Fruit fly (Drosophila melanogaster): ENCODE results near the gene CG9399.

The CG9399 gene

dm6 chr3R:9534125-9534496 is 39.9 kb downstream of the CG9399 start (continued):
- TF ChIP-seq sd (tag; optimal IDR thresholded peaks at IDR 0.05) (peak; percentile 38), CG11504 (tag; optimal IDR thresholded peaks at IDR 0.05) (peak; percentile 96), CG12659 (GFP tag; optimal IDR thresholded peaks at IDR 0.05) (peak; percentile 89), Hand (GFP tag; optimal IDR thresholded peaks at IDR 0.05) (peak; percentile 71), CG14710 (tag; optimal IDR thresholded peaks at IDR 0.05) (peak; percentile 92), CG15011 (GFP tag; optimal IDR thresholded peaks at IDR 0.05) (peak; percentile 79), CG18011 (GFP tag; optimal IDR thresholded peaks at IDR 0.05) (peak; percentile 49), MESR4 (GFP tag; optimal IDR thresholded peaks at IDR 0.05) (peak; percentile 16), CG14014 (GFP tag; IDR thresholded peaks at IDR 0.05) (peak; percentile 90), CG11247 (GFP tag; IDR thresholded peaks at IDR 0.05) (peak; percentile 81), sisA (GFP tag; IDR thresholded peaks at IDR 0.05) (peak; percentile 92), tap (tag; optimal IDR thresholded peaks at IDR 0.05) (peak; percentile 94), bab2 (GFP tag; optimal IDR thresholded peaks at IDR 0.05) (peak; percentile 95), MBD-R2 (GFP tag; IDR thresholded peaks at IDR 0.05) (peak; percentile 62; the same call in 1 of the 2 replicates), chn (GFP tag; optimal IDR thresholded peaks at IDR 0.05) (peak; percentile 88), CG12942 (GFP tag; optimal IDR thresholded peaks at IDR 0.05) (peak; percentile 90), sens (GFP tag) (peak; percentile 99), CG4617 (GFP tag; optimal IDR thresholded peaks at IDR 0.05; ENCODE audit: borderline replicate concordance) (peak; percentile 55), zen (tag; optimal IDR thresholded peaks at IDR 0.05) (peak; percentile 82), HmgZ (tag; optimal IDR thresholded peaks at IDR 0.05) (peak; percentile 89), Antp (GFP tag; optimal IDR thresholded peaks at IDR 0.05) (peak; percentile 86), btn (GFP tag; optimal IDR thresholded peaks at IDR 0.05) (peak; percentile 87), Dip2 (GFP tag; IDR thresholded peaks at IDR 0.05) (no peak; the same call in 1 of the 2 replicates), kah (GFP tag; optimal IDR thresholded peaks at IDR 0.05) (peak; percentile 88), phol (tag; optimal IDR thresholded peaks at IDR 0.05) (peak; percentile 95), chm (GFP tag; IDR thresholded peaks at IDR 0.05) (peak; percentile 87), org-1 (GFP tag; optimal IDR thresholded peaks at IDR 0.05) (peak; percentile 84), CG12299 (tag; optimal IDR thresholded peaks at IDR 0.05) (peak; percentile 92), chif (GFP tag; optimal IDR thresholded peaks at IDR 0.05) (peak; percentile 91 to 95), CG17186 (GFP tag; optimal IDR thresholded peaks at IDR 0.05) (peak; percentile 73), hbn (GFP tag; IDR thresholded peaks at IDR 0.05; ENCODE audit: partially characterized antibody) (no peak), dmrt11E (tag; optimal IDR thresholded peaks at IDR 0.05) (peak; percentile 82), CG5245 (GFP tag; optimal IDR thresholded peaks at IDR 0.05) (peak; percentile 92), HLH54F (GFP tag; optimal IDR thresholded peaks at IDR 0.05) (peak; percentile 82), CG8944 (GFP tag; optimal IDR thresholded peaks at IDR 0.05) (peak; percentile 90), Dip3 (GFP tag; optimal IDR thresholded peaks at IDR 0.05) (peak; percentile 88), CG13296 (GFP tag; optimal IDR thresholded peaks at IDR 0.05) (peak; percentile 81), Atf6 (GFP tag; IDR thresholded peaks at IDR 0.05) (peak; percentile 89), stc (GFP tag; IDR thresholded peaks at IDR 0.05) (peak; percentile 93), pnt (GFP tag; optimal IDR thresholded peaks at IDR 0.05) (peak; percentile 92), ttk (GFP tag; IDR thresholded peaks at IDR 0.05) (peak; percentile 91), CG13624 (GFP tag; optimal IDR thresholded peaks at IDR 0.05) (peak; percentile 89), chinmo (GFP tag; IDR thresholded peaks at IDR 0.05; ENCODE audit: partially characterized antibody) (no peak), Sox102F (GFP tag; optimal IDR thresholded peaks at IDR 0.05) (peak; percentile 99), CG2875 (GFP tag; optimal IDR thresholded peaks at IDR 0.05) (peak; percentile 93), CG9797 (GFP tag; optimal IDR thresholded peaks at IDR 0.05) (no peak), esg (GFP tag; conservative IDR thresholded peaks at IDR 0.05) (peak; percentile 92), BtbVII (GFP tag; optimal IDR thresholded peaks at IDR 0.05) (peak; percentile 85), her (GFP tag; optimal IDR thresholded peaks at IDR 0.05) (peak; percentile 84), CG11398 (GFP tag; optimal IDR thresholded peaks at IDR 0.05) (peak; percentile 94), en (GFP tag; optimal IDR thresholded peaks at IDR 0.05) (peak; percentile 79)

Data from whole organism, embryonic.